Fruit fly (Drosophila melanogaster): ENCODE data around the gene Hsp70Aa.
A peak's percentile ranks its signal among the peaks of the same experiment; 100 is the strongest.

DNA sequence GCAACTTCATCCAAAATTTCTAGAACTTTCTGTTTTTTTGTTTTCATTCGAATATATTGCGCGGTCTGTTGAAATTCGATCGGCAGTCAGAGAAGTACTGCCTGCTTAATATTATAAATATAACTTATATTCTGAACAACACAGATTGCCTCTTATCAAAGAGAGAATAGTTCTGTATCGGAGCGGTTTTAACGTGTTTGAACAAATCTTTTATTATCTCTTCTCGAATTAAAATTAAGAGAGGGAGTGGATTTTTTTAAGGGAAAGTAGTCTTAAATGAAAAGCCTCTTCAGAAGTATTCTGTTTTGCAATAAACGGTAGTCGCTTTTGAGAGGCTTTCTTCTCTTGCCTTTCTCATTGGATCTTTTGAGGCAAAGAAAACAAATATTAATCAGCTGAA lies 26.2 kb upstream of the Hsp70Aa start:
- no peak for TF ChIP-seq CG8159 (tag; optimal IDR thresholded peaks at IDR 0.05)
- TF ChIP-seq Pif1B (GFP tag; optimal IDR thresholded peaks at IDR 0.05) = no peak
- no peak for TF ChIP-seq CG12605 (GFP tag; IDR thresholded peaks at IDR 0.05)
- no peak for TF ChIP-seq CG17806 (tag; optimal IDR thresholded peaks at IDR 0.05)
- no peak for TF ChIP-seq CG34367 (tag; optimal IDR thresholded peaks at IDR 0.05)
- no peak for TF ChIP-seq EcR (GFP tag; optimal IDR thresholded peaks at IDR 0.05)
- peak; percentile 11 for TF ChIP-seq D1 (tag; optimal IDR thresholded peaks at IDR 0.05)
- no peak for TF ChIP-seq Pif1A (GFP tag; optimal IDR thresholded peaks at IDR 0.05)
- no peak for TF ChIP-seq rn (GFP tag; IDR thresholded peaks at IDR 0.05)
- TF ChIP-seq CG8301 (tag; optimal IDR thresholded peaks at IDR 0.05) = no peak
- TF ChIP-seq CG10348 (GFP tag; IDR thresholded peaks at IDR 0.05) = no peak
- TF ChIP-seq CG9948 (tag; optimal IDR thresholded peaks at IDR 0.05) = no peak
- no peak for TF ChIP-seq fd96Ca (GFP tag; IDR thresholded peaks at IDR 0.05)
- no peak for TF ChIP-seq CG14655 (GFP tag; optimal IDR thresholded peaks at IDR 0.05)

Measured in whole organism, pupa.